Worm (Caenorhabditis elegans): ENCODE measurements around the gene str-209.

Gene str-209

DNA sequence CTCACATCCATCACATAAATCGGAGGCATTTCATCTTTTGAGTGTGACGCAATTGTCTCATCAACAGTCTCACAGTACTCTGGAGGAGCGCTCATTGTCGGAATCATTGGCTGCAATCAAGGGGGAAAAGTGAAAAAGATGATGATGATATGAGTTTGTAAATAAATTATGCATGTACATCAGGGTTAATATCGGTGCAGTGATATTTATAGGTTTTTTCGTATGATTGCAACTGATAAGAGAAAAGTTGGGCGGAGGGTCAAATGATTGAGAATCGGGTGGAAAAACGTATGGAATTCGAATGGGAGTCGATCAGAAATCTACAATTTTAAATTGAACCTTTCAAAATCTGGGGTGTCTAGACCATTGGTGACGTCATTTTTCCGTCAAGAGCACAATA is 33.9 kb upstream of the str-209 start, which contains the start of gene H23N18.6:
H23N18.6 (minus strand) TSS at position 201 of the 400 bp plus-strand sequence.
- no peak for TF ChIP-seq tbx-37 (GFP tag; conservative IDR thresholded peaks at IDR 0.05)
- no peak for TF ChIP-seq ceh-13 (GFP tag; optimal IDR thresholded peaks at IDR 0.05)
- TF ChIP-seq hnd-1 (tag; optimal IDR thresholded peaks at IDR 0.05) = no peak
- TF ChIP-seq tbx-11 (GFP tag; IDR thresholded peaks at IDR 0.05) = no peak
- TF ChIP-seq sea-1 (GFP tag; conservative IDR thresholded peaks at IDR 0.05) = no peak

DNA sequence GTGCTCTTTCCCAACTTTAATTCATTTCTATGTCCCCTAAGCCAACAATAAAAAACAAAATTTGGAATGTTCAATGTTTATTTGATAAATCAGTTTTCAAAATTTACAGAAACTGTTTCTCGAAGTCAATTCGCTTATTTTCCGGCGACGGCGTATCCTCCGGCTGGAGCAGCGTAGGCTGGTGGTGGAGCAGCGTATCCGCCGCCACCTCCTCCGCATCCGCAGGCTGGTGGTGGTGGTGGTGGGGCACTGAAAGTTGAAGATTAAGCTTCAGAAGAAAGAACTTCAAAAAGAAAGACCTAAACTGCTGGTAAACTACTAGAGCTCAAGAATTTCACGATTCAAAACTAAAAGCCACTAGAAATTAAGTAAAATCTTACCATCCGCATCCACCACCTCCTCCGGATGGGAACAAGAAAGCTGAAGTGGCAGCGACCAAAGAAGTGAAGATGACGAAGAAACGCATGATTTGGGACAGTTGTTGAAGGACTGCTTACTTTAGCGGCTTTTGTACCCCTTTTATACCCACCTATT is 30.6 kb upstream of the str-209 start, which contains the start of gene C02E7.7:
C02E7.7 (minus strand) TSS at position 484 of the 534 bp plus-strand sequence.
- no peak for TF ChIP-seq tbx-11 (GFP tag; IDR thresholded peaks at IDR 0.05)
- TF ChIP-seq ama-1 (optimal IDR thresholded peaks at IDR 0.05) = no peak
- TF ChIP-seq hmbx-1 (tag; optimal IDR thresholded peaks at IDR 0.05) = no peak
- TF ChIP-seq ets-7 (tag; optimal IDR thresholded peaks at IDR 0.05) = no peak
- TF ChIP-seq B0310.2 (tag; optimal IDR thresholded peaks at IDR 0.05) = no peak
- no peak for TF ChIP-seq sea-1 (GFP tag; conservative IDR thresholded peaks at IDR 0.05)
- no peak for TF ChIP-seq aly-1 (tag; optimal IDR thresholded peaks at IDR 0.05)
- no peak for TF ChIP-seq scrt-1 (GFP tag; IDR thresholded peaks at IDR 0.05)
- no peak for TF ChIP-seq flt-1 (GFP tag; IDR thresholded peaks at IDR 0.05)
- TF ChIP-seq ceh-13 (GFP tag; optimal IDR thresholded peaks at IDR 0.05) = no peak
- no peak for TF ChIP-seq hmg-4 (GFP tag; optimal IDR thresholded peaks at IDR 0.05)
- TF ChIP-seq tra-4 (tag; optimal IDR thresholded peaks at IDR 0.05) = no peak
- no peak for TF ChIP-seq ceh-36 (tag; optimal IDR thresholded peaks at IDR 0.05)
- no peak for TF ChIP-seq F13C5.2 (tag; optimal IDR thresholded peaks at IDR 0.05)
- TF ChIP-seq pes-1 (GFP tag; IDR thresholded peaks at IDR 0.05) = no peak
- TF ChIP-seq hnd-1 (tag; optimal IDR thresholded peaks at IDR 0.05) = no peak
- TF ChIP-seq tbx-37 (GFP tag; conservative IDR thresholded peaks at IDR 0.05) = no peak

DNA sequence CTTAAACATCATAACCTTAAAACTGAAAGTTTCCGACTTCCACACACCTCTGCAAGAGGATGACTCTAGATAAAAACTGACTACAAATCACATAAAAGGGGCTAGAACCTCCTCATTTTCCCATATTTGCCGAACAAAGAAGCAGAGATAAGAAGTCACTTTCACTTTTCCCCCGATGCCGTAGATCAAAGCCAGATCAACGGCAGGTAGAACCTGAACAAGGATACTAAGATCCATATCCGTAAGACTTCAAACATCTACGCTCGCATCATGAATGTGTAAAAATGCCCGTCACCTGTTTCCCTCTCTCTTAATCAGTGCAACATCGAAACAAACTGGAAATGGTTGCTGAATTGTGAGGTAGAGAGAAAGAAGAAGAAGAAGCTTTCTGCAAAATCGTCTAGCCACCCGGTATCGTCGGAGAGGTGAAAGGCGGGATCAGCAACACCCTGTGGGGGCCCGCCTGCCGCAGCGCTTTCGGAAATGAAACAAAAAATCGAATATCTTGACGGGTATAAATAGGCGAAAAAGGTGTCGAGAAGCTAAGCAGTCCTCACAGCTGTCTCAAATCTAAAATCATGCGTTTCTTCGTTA is 30.0 kb upstream of the str-209 start, which contains the start of gene C02E7.6:
C02E7.6 (plus strand) TSS at position 544 of the 594 bp plus-strand sequence.
- TF ChIP-seq sea-1 (GFP tag; conservative IDR thresholded peaks at IDR 0.05) (no peak), tbx-11 (GFP tag; IDR thresholded peaks at IDR 0.05) (no peak), F13C5.2 (tag; optimal IDR thresholded peaks at IDR 0.05) (no peak), ceh-13 (GFP tag; optimal IDR thresholded peaks at IDR 0.05) (no peak), scrt-1 (GFP tag; IDR thresholded peaks at IDR 0.05) (no peak), tbx-37 (GFP tag; conservative IDR thresholded peaks at IDR 0.05) (no peak), pes-1 (GFP tag; IDR thresholded peaks at IDR 0.05) (no peak), flt-1 (GFP tag; IDR thresholded peaks at IDR 0.05) (no peak), aly-1 (tag; optimal IDR thresholded peaks at IDR 0.05) (no peak), hmg-4 (GFP tag; optimal IDR thresholded peaks at IDR 0.05) (no peak)

DNA sequence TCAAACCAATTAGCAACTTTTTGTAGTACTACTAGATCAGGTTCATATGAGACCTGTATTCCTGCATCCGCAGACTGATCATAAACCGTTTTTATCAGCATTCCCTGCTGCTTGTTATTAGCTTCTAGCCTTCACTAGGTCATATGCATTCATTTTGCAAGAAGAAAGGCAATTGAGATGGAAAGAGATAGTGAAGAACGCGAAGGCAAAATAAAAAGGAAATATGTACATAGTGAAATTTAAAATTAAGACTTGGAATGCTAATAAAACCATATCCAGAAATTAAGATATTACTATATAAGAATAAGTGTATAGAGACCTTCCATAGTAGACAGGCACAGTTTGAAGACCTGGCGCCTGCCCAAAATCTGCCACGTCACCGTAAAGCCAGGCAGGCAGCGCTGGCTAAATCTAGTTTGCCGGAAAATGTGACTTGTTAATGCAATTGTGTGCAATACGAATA is 28.0 kb upstream of the str-209 start, which contains the start of the genes C02E7.8 and srh-23:
C02E7.8 (minus strand) TSS at position 101 of the 463 bp plus-strand sequence.
srh-23 (plus strand) TSS at position 413 of the 463 bp plus-strand sequence.
- no peak for TF ChIP-seq ceh-36 (tag; optimal IDR thresholded peaks at IDR 0.05)
- no peak for TF ChIP-seq scrt-1 (GFP tag; IDR thresholded peaks at IDR 0.05)
- no peak for TF ChIP-seq hnd-1 (tag; optimal IDR thresholded peaks at IDR 0.05)
- no peak for TF ChIP-seq hmg-4 (GFP tag; optimal IDR thresholded peaks at IDR 0.05)
- no peak for TF ChIP-seq ama-1 (optimal IDR thresholded peaks at IDR 0.05)

ce11 chrV:4922024-4922423 is 26.7 kb upstream of the str-209 start, which contains the start of gene srh-22:
Gene srh-22, plus strand, starts transcription at chrV:4922324.
- no peak for TF ChIP-seq hnd-1 (tag; optimal IDR thresholded peaks at IDR 0.05)
- TF ChIP-seq hmg-4 (GFP tag; optimal IDR thresholded peaks at IDR 0.05) = no peak
- TF ChIP-seq flt-1 (GFP tag; IDR thresholded peaks at IDR 0.05) = no peak
- no peak for TF ChIP-seq pes-1 (GFP tag; IDR thresholded peaks at IDR 0.05)
- TF ChIP-seq ceh-36 (tag; optimal IDR thresholded peaks at IDR 0.05) = no peak
- TF ChIP-seq scrt-1 (GFP tag; IDR thresholded peaks at IDR 0.05) = no peak
- no peak for TF ChIP-seq tra-4 (tag; optimal IDR thresholded peaks at IDR 0.05)
- no peak for TF ChIP-seq B0310.2 (tag; optimal IDR thresholded peaks at IDR 0.05)

DNA sequence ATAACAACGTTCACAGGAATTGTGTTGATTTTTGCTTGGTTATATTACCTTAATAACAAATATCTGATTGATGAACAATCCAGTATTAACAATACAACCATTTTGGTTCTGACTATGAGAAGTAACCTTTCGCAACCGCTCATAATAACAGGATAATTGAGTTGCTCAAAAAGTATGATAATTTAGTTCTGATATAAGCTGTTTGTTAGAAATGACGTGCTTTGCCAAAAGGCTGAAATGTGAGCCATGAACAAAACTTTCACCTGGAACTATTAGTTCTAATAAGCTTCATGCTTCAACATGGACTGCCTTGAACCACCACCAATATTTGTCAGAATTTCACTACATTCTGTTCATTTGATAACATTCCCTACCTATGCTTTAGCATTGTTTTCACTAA is 24.1 kb upstream of the str-209 start, which contains the start of gene srh-20:
srh-20 (plus strand) TSS at position 301 of the 400 bp plus-strand sequence.
- TF ChIP-seq F13C5.2 (tag; optimal IDR thresholded peaks at IDR 0.05) = no peak
- no peak for TF ChIP-seq ama-1 (optimal IDR thresholded peaks at IDR 0.05)
- TF ChIP-seq hnd-1 (tag; optimal IDR thresholded peaks at IDR 0.05) = no peak
- TF ChIP-seq tbx-11 (GFP tag; IDR thresholded peaks at IDR 0.05) = no peak
- no peak for TF ChIP-seq flt-1 (GFP tag; IDR thresholded peaks at IDR 0.05)
- TF ChIP-seq tbx-37 (GFP tag; conservative IDR thresholded peaks at IDR 0.05) = no peak
- no peak for TF ChIP-seq tra-4 (tag; optimal IDR thresholded peaks at IDR 0.05)
- no peak for TF ChIP-seq ceh-36 (tag; optimal IDR thresholded peaks at IDR 0.05)
- TF ChIP-seq sea-1 (GFP tag; conservative IDR thresholded peaks at IDR 0.05) = no peak
- TF ChIP-seq hmbx-1 (tag; optimal IDR thresholded peaks at IDR 0.05) = no peak
- TF ChIP-seq ceh-13 (GFP tag; optimal IDR thresholded peaks at IDR 0.05) = no peak

DNA sequence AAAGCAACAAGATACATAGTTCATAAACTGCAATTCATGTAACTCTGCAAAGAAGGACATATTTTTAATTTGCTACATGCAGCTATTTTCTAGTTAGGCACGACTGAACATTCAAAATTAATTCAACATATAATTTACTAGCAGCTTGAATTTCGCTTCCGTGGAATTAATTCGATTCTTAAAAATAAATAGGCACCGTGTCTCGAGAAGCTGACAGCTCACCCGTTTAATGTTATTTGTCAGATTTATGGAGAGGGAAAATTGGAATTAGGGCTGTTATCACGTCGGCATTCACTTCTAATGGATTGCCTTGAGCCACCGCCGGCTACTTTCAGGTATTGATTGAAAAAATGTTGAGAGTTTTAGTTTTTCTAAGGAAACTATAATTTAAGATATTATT is 22.4 kb upstream of the str-209 start, which contains the start of gene srh-21:
srh-21 (plus strand) TSS at position 301 of the 400 bp plus-strand sequence.
- no peak for TF ChIP-seq tbx-37 (GFP tag; conservative IDR thresholded peaks at IDR 0.05)
- no peak for TF ChIP-seq hnd-1 (tag; optimal IDR thresholded peaks at IDR 0.05)
- TF ChIP-seq pes-1 (GFP tag; IDR thresholded peaks at IDR 0.05) = no peak
- no peak for TF ChIP-seq hmg-4 (GFP tag; optimal IDR thresholded peaks at IDR 0.05)
- no peak for TF ChIP-seq aly-1 (tag; optimal IDR thresholded peaks at IDR 0.05)
- TF ChIP-seq hmbx-1 (tag; optimal IDR thresholded peaks at IDR 0.05) = no peak
- no peak for TF ChIP-seq B0310.2 (tag; optimal IDR thresholded peaks at IDR 0.05)
- no peak for TF ChIP-seq scrt-1 (GFP tag; IDR thresholded peaks at IDR 0.05)
- no peak for TF ChIP-seq F13C5.2 (tag; optimal IDR thresholded peaks at IDR 0.05)
- TF ChIP-seq flt-1 (GFP tag; IDR thresholded peaks at IDR 0.05) = no peak
- no peak for TF ChIP-seq ceh-13 (GFP tag; optimal IDR thresholded peaks at IDR 0.05)
- TF ChIP-seq tra-4 (tag; optimal IDR thresholded peaks at IDR 0.05) = no peak

Measured in whole organism, early embryonic.